Worm (Caenorhabditis elegans) whole organism, L4 larva: ENCODE data around the gene F28A10.1.

Experiments
- D1046.2 ChIP-seq: fragments of 200-800 bp; sonication (Bioruptor generic); IDR thresholded peaks from 2 replicates; pipeline ENCODE4 v1.3.6; 2022; ENCODE audit warnings: missing genetic modification characterization, missing compliant biosample characterization
- F44E2.7 ChIP-seq: fragments of 200-800 bp; sonication (Bioruptor generic); IDR thresholded peaks from 2 replicates; pipeline ENCODE4 v2.1.2; 2022; ENCODE audit warnings: missing genetic modification characterization, missing compliant biosample characterization
- T26A8.4 ChIP-seq: fragments of 200-800 bp; sonication (Bioruptor generic); IDR thresholded peaks from 2 replicates; pipeline ENCODE4 v1.3.6; 2022; ENCODE audit warnings: missing genetic modification characterization, missing compliant biosample characterization
- Y75B8A.6 ChIP-seq: fragments of 200-800 bp; sonication (Bioruptor generic); IDR thresholded peaks from 2 replicates; pipeline ENCODE4 v1.3.6; 2022; ENCODE audit warnings: missing genetic modification reagents, missing genetic modification characterization, missing compliant biosample characterization
- ZK546.5 ChIP-seq, 2 experiments: sonication (generic microtip); optimal IDR thresholded peaks; 2 replicates each; lab custom pipeline; 2017; ENCODE audit warnings: missing biosample characterization in 2 of 2, missing genetic modification characterization in 2 of 2
- aly-2 ChIP-seq: sonication (generic microtip); optimal IDR thresholded peaks from 2 replicates; lab custom pipeline; 2018; ENCODE audit warnings: missing biosample characterization, missing genetic modification characterization
- ama-1 ChIP-seq: fragments of 150-350 bp; optimal IDR thresholded peaks from 2 replicates; lab custom pipeline; 2014; ENCODE audit warnings: inconsistent platforms, mixed read lengths
- attf-4 ChIP-seq: sonication (generic microtip); optimal IDR thresholded peaks from 3 replicates; lab custom pipeline; 2017; ENCODE audit warnings: missing biosample characterization, missing genetic modification characterization
- ceh-32 ChIP-seq: sonication (generic microtip); optimal IDR thresholded peaks from 2 replicates; lab custom pipeline; 2016; ENCODE audit warnings: mild to moderate bottlenecking, missing genetic modification characterization, missing compliant biosample characterization; ENCODE audit not compliant: poor library complexity
- ceh-44 ChIP-seq: fragments of 200-800 bp; sonication (Bioruptor generic); IDR thresholded peaks from 2 replicates; pipeline ENCODE4 v1.3.6; 2022; ENCODE audit warnings: missing genetic modification reagents, missing genetic modification characterization, missing compliant biosample characterization
- ceh-82 ChIP-seq: sonication (generic microtip); optimal IDR thresholded peaks from 2 replicates; lab custom pipeline; 2017; ENCODE audit warnings: missing biosample characterization, missing genetic modification characterization
- ces-1 ChIP-seq: fragments of 150-350 bp; sonication (generic microtip); optimal IDR thresholded peaks from 4 replicates; lab custom pipeline; 2014; ENCODE audit warnings: missing biosample characterization, missing genetic modification reagents, missing genetic modification characterization
- ctbp-1 ChIP-seq: fragments of 200-800 bp; sonication (Bioruptor generic); IDR thresholded peaks from 2 replicates; pipeline ENCODE4 v1.3.6; 2022; ENCODE audit warnings: missing genetic modification reagents, missing genetic modification characterization, missing compliant biosample characterization
- daf-12 ChIP-seq: fragments of 150-350 bp; optimal IDR thresholded peaks from 2 replicates; lab custom pipeline; 2014; ENCODE audit warnings: missing biosample characterization, missing genetic modification reagents, missing genetic modification characterization
- daf-19 ChIP-seq: fragments of 200-800 bp; sonication (Bioruptor generic); conservative IDR thresholded peaks from 2 replicates; pipeline ENCODE4 v1.3.6; 2022; ENCODE audit warnings: missing genetic modification characterization, missing compliant biosample characterization
- daf-8 ChIP-seq: fragments of 200-800 bp; sonication (Bioruptor generic); IDR thresholded peaks from 2 replicates; pipeline ENCODE4 v1.3.6; 2022; ENCODE audit warnings: missing genetic modification characterization, missing compliant biosample characterization
- dmd-8 ChIP-seq: fragments of 200-800 bp; sonication (Bioruptor generic); IDR thresholded peaks from 2 replicates; pipeline ENCODE4 v1.3.6; 2022; ENCODE audit warnings: missing genetic modification characterization, missing compliant biosample characterization
- dmd-9 ChIP-seq: fragments of 200-800 bp; sonication (Bioruptor generic); IDR thresholded peaks from 2 replicates; pipeline ENCODE4 v1.3.6; 2022; ENCODE audit warnings: missing genetic modification reagents, missing genetic modification characterization, missing compliant biosample characterization
- egl-43 ChIP-seq: fragments of 200-800 bp; sonication (Bioruptor generic); IDR thresholded peaks from 2 replicates; pipeline ENCODE4 v1.3.6; 2022; ENCODE audit warnings: missing genetic modification reagents, missing genetic modification characterization, missing compliant biosample characterization
- fkh-10 ChIP-seq: fragments of 150-350 bp; optimal IDR thresholded peaks from 2 replicates; lab custom pipeline; 2014; ENCODE audit warnings: missing biosample characterization, missing genetic modification reagents, missing genetic modification characterization
- fos-1 ChIP-seq: fragments of 150-350 bp; optimal IDR thresholded peaks from 2 replicates; lab custom pipeline; 2014; ENCODE audit warnings: missing biosample characterization, missing genetic modification characterization
- hif-1 ChIP-seq, 2 experiments: sonication (generic microtip); optimal IDR thresholded peaks; 2 replicates each; lab custom pipeline; 2016 to 2017; ENCODE audit warnings: missing compliant biosample characterization in 2 of 2, missing genetic modification characterization in 2 of 2, missing genetic modification reagents in 2 of 2, missing genotype in 2 of 2, mild to moderate bottlenecking in 1 of 2
- hlh-30 ChIP-seq: sonication (generic microtip); optimal IDR thresholded peaks from 2 replicates; lab custom pipeline; 2017; ENCODE audit warnings: antibody characterized with exemption, mild to moderate bottlenecking, missing genetic modification characterization, missing compliant biosample characterization; ENCODE audit not compliant: insufficient read depth
- jun-1 ChIP-seq: fragments of 150-350 bp; optimal IDR thresholded peaks from 2 replicates; lab custom pipeline; 2014; ENCODE audit warnings: missing biosample characterization, missing genetic modification reagents, missing genetic modification characterization
- lim-7 ChIP-seq: fragments of 200-800 bp; sonication (Bioruptor generic); IDR thresholded peaks from 2 replicates; pipeline ENCODE4 v1.3.6; 2022; ENCODE audit warnings: missing genetic modification characterization, missing compliant biosample characterization
- lin-15B ChIP-seq: fragments of 150-350 bp; sonication (generic microtip); optimal IDR thresholded peaks from 3 replicates; lab custom pipeline; 2014; ENCODE audit warnings: missing biosample characterization, missing genetic modification characterization
- lin-29 ChIP-seq: fragments of 200-800 bp; sonication (Bioruptor generic); IDR thresholded peaks from 2 replicates; pipeline ENCODE4 v1.3.6; 2022; ENCODE audit warnings: missing genetic modification reagents, missing genetic modification characterization, missing compliant biosample characterization
- lin-38 ChIP-seq: fragments of 200-800 bp; sonication (Bioruptor generic); IDR thresholded peaks from 2 replicates; pipeline ENCODE4 v1.3.6; 2022; ENCODE audit warnings: missing genetic modification reagents, missing genetic modification characterization, missing compliant biosample characterization
- madf-5 ChIP-seq, 2 experiments: fragments of 200-800 bp; sonication (Bioruptor generic); IDR thresholded peaks; 2 replicates each; pipeline ENCODE4 v1.3.6; 2022; ENCODE audit warnings: missing compliant biosample characterization in 2 of 2, missing genetic modification characterization in 2 of 2
- madf-9 ChIP-seq: fragments of 200-800 bp; sonication (Bioruptor generic); conservative IDR thresholded peaks from 2 replicates; pipeline ENCODE4 v1.3.6; 2022; ENCODE audit warnings: missing genetic modification reagents, missing genetic modification characterization, missing compliant biosample characterization
- mdt-29 ChIP-seq: fragments of 200-800 bp; sonication (Bioruptor generic); IDR thresholded peaks from 2 replicates; pipeline ENCODE4 v1.3.6; 2022; ENCODE audit warnings: missing genetic modification reagents, missing genetic modification characterization, missing compliant biosample characterization
- mep-1 ChIP-seq: fragments of 150-350 bp; sonication (generic microtip); optimal IDR thresholded peaks from 3 replicates; lab custom pipeline; 2014; ENCODE audit warnings: missing biosample characterization, missing genetic modification characterization
- mes-2 ChIP-seq: sonication (generic microtip); optimal IDR thresholded peaks from 2 replicates; lab custom pipeline; 2016; ENCODE audit warnings: missing genotype, mild to moderate bottlenecking, missing genetic modification characterization, missing compliant biosample characterization; ENCODE audit not compliant: poor library complexity, severe bottlenecking
- mxl-2 ChIP-seq: fragments of 200-800 bp; sonication (Bioruptor generic); conservative IDR thresholded peaks from 2 replicates; pipeline ENCODE4 v1.3.6; 2022; ENCODE audit warnings: missing genetic modification reagents, missing genetic modification characterization, missing compliant biosample characterization
- nhr-10 ChIP-seq: fragments of 150-350 bp; optimal IDR thresholded peaks from 2 replicates; lab custom pipeline; 2014; ENCODE audit warnings: missing biosample characterization, missing genetic modification characterization
- nhr-102 ChIP-seq: sonication (generic microtip); optimal IDR thresholded peaks from 2 replicates; lab custom pipeline; 2016; ENCODE audit warnings: mild to moderate bottlenecking, missing genetic modification characterization, moderate library complexity, missing compliant biosample characterization
- nhr-48 ChIP-seq: sonication (generic microtip); optimal IDR thresholded peaks from 2 replicates; lab custom pipeline; 2016; ENCODE audit warnings: mild to moderate bottlenecking, missing genetic modification characterization, missing compliant biosample characterization
- nhr-77 ChIP-seq: fragments of 150-350 bp; optimal IDR thresholded peaks from 2 replicates; lab custom pipeline; 2014; ENCODE audit warnings: missing biosample characterization, missing genetic modification characterization
- pqm-1 ChIP-seq: sonication (generic microtip); optimal IDR thresholded peaks from 2 replicates; lab custom pipeline; 2017; ENCODE audit warnings: missing biosample characterization, missing genetic modification characterization
- set-16 ChIP-seq: fragments of 200-800 bp; sonication (Bioruptor generic); IDR thresholded peaks from 2 replicates; pipeline ENCODE4 v1.3.6; 2022; ENCODE audit warnings: missing genetic modification reagents, missing genetic modification characterization, missing compliant biosample characterization
- snpc-1.2 ChIP-seq: fragments of 200-800 bp; sonication (Bioruptor generic); IDR thresholded peaks from 2 replicates; pipeline ENCODE4 v1.3.6; 2022; ENCODE audit warnings: missing genetic modification reagents, missing genetic modification characterization, missing compliant biosample characterization
- snpc-4 ChIP-seq: fragments of 150-350 bp; optimal IDR thresholded peaks from 2 replicates; lab custom pipeline; 2014; ENCODE audit warnings: missing biosample characterization, missing genetic modification characterization
- spr-1 ChIP-seq: sonication (generic microtip); optimal IDR thresholded peaks from 2 replicates; lab custom pipeline; 2016; ENCODE audit warnings: mild to moderate bottlenecking, missing genetic modification characterization, missing compliant biosample characterization
- tag-97 ChIP-seq: fragments of 200-800 bp; sonication (Bioruptor generic); IDR thresholded peaks from 2 replicates; pipeline ENCODE4 v1.3.6; 2022; ENCODE audit warnings: missing genetic modification characterization, missing compliant biosample characterization
- unc-62 ChIP-seq, 3 experiments: fragments of 150-350 bp in 1 of 3; sonication (generic microtip); optimal IDR thresholded peaks in 2 of 3; peaks in 1 of 3; 1 replicate in 1 of 3; 2 replicates in 2 of 3; lab custom pipeline; 2014 to 2017; ENCODE audit warnings: missing biosample characterization in 3 of 3, missing genetic modification characterization in 3 of 3, missing genetic modification reagents in 3 of 3, missing genotype in 1 of 3
- vab-7 ChIP-seq: fragments of 200-800 bp; sonication (Bioruptor generic); IDR thresholded peaks from 2 replicates; pipeline ENCODE4 v1.3.6; 2022; ENCODE audit warnings: missing genetic modification reagents, missing genetic modification characterization, missing compliant biosample characterization
- zip-11 ChIP-seq: fragments of 200-800 bp; sonication (Bioruptor generic); IDR thresholded peaks from 2 replicates; pipeline ENCODE4 v1.3.6; 2022; ENCODE audit warnings: missing genetic modification characterization, missing compliant biosample characterization
- zip-2 ChIP-seq: fragments of 150-350 bp; optimal IDR thresholded peaks from 2 replicates; lab custom pipeline; 2014; ENCODE audit warnings: missing biosample characterization, missing genetic modification characterization
- ztf-11 ChIP-seq: fragments of 150-350 bp; optimal IDR thresholded peaks from 2 replicates; lab custom pipeline; 2014; ENCODE audit warnings: missing biosample characterization, missing genetic modification characterization
- ztf-7 ChIP-seq: fragments of 150-350 bp; optimal IDR thresholded peaks from 2 replicates; lab custom pipeline; 2014; ENCODE audit warnings: missing biosample characterization, missing genetic modification characterization

Gene F28A10.1

ce11 chrII:872993-873787 is 47.6 kb downstream of the F28A10.1 start, which contains the start of gene alg-2 (continued):
- TF ChIP-seq snpc-1.2 (GFP tag; lab: Robert Waterston, UW) (no peak), hlh-30 (tag; lab: Kevin White, UChicago) (no peak), ZK546.5 (tag; optimal IDR thresholded peaks at IDR 0.05; lab: Kevin White, UChicago) (no peak), F44E2.7 (no peak), daf-12 (tag; lab: Kevin White, UChicago) (no peak), tag-97 (GFP tag; lab: Robert Waterston, UW) (no peak), aly-2 (tag; lab: Kevin White, UChicago) (no peak), ctbp-1 (peak; percentile 53; the same call in 1 of the 2 replicates), spr-1 (tag; lab: Kevin White, UChicago) (no peak), dmd-9 (GFP tag; lab: Robert Waterston, UW) (no peak), fos-1 (no peak), egl-43 (GFP tag; lab: Robert Waterston, UW) (no peak), daf-19 (GFP tag; lab: Robert Waterston, UW) (no peak), vab-7 (GFP tag; lab: Robert Waterston, UW) (0 out of 2 replicates have a peak, but pooled peaks have one; percentile 5), unc-62 (GFP tag; optimal IDR thresholded peaks at IDR 0.05 in 1 of 2; lab: Kevin White, UChicago) (peak in 1 of 2 experiments; percentile 82), unc-62 (tag; optimal IDR thresholded peaks at IDR 0.05; lab: Kevin White, UChicago) (no peak), ztf-7 (tag; lab: Kevin White, UChicago) (no peak), daf-8 (GFP tag; lab: Robert Waterston, UW) (no peak), lin-15B (tag; lab: Kevin White, UChicago) (no peak), ztf-11 (no peak), jun-1 (tag; lab: Kevin White, UChicago) (no peak), mxl-2 (GFP tag; lab: Robert Waterston, UW) (0 out of 2 replicates have a peak, but pooled peaks have one; percentile 8), hif-1 (tag; optimal IDR thresholded peaks at IDR 0.05; lab: Kevin White, UChicago) (peak in 1 of 2 experiments; percentile 19), ceh-32 (tag; lab: Kevin White, UChicago) (no peak), fkh-10 (GFP tag; lab: Kevin White, UChicago) (no peak), zip-2 (tag; lab: Kevin White, UChicago) (no peak), nhr-48 (peak; percentile 16), set-16 (GFP tag; lab: Robert Waterston, UW) (no peak), dmd-8 (GFP tag; lab: Robert Waterston, UW) (no peak), madf-9 (GFP tag; lab: Robert Waterston, UW) (no peak), mes-2 (peak; percentile 48), ama-1 (lab: Kevin White, UChicago) (no peak), lin-38 (GFP tag; lab: Robert Waterston, UW) (no peak), snpc-4 (tag; lab: Kevin White, UChicago) (no peak), nhr-10 (tag; lab: Kevin White, UChicago) (no peak), ceh-82 (no peak), lim-7 (no peak), pqm-1 (tag; lab: Kevin White, UChicago) (peak; percentile 37), ces-1 (GFP tag; lab: Kevin White, UChicago) (no peak), nhr-102 (no peak), attf-4 (no peak), Y75B8A.6 (GFP tag; lab: Robert Waterston, UW) (no peak), mep-1 (tag; lab: Kevin White, UChicago) (peak; percentile 60), D1046.2 (GFP tag; lab: Robert Waterston, UW) (no peak), zip-11 (GFP tag; lab: Robert Waterston, UW) (no peak), nhr-77 (peak; percentile 21), ceh-44 (no peak), lin-29 (no peak), T26A8.4 (no peak), madf-5 (GFP tag; IDR thresholded peaks at IDR 0.05; lab: Robert Waterston, UW) (no peak), mdt-29 (GFP tag; lab: Robert Waterston, UW) (no peak)
